Fruit fly (Drosophila melanogaster) whole organism, embryonic: ENCODE results near the gene EMC3.

ENCODE experiments used
- Adf1 ChIP-seq: fragments of 200-800 bp; sonication (Bioruptor generic); IDR thresholded peaks from 2 replicates; pipeline ENCODE4 v1.3.6; 2022; ENCODE audit warnings: missing biosample characterization, missing genetic modification characterization
- Bteb2 ChIP-seq: fragments of 200-800 bp; sonication (Bioruptor generic); optimal IDR thresholded peaks from 2 replicates; lab custom pipeline; 2016; ENCODE audit warnings: missing biosample characterization, missing genetic modification characterization
- CG10267 ChIP-seq: fragments of 200-800 bp; sonication (Bioruptor generic); optimal IDR thresholded peaks from 2 replicates; lab custom pipeline; 2018; ENCODE audit warnings: missing biosample characterization, mild to moderate bottlenecking, missing genetic modification characterization, moderate library complexity
- CG10274 ChIP-seq: fragments of 200-800 bp; sonication (Bioruptor generic); optimal IDR thresholded peaks from 3 replicates; lab custom pipeline; 2017; ENCODE audit warnings: missing biosample characterization, mild to moderate bottlenecking, missing genetic modification characterization
- CG17186 ChIP-seq: fragments of 200-800 bp; sonication (Bioruptor generic); optimal IDR thresholded peaks from 3 replicates; lab custom pipeline; 2017; ENCODE audit warnings: missing biosample characterization, missing genetic modification reagents, missing genetic modification characterization
- CG17385 ChIP-seq: fragments of 200-800 bp; sonication (Bioruptor generic); optimal IDR thresholded peaks from 3 replicates; lab custom pipeline; 2018; ENCODE audit warnings: missing biosample characterization, mild to moderate bottlenecking, missing genetic modification characterization
- CG2199 ChIP-seq: fragments of 200-800 bp; sonication (Bioruptor generic); IDR thresholded peaks from 3 replicates; pipeline ENCODE4 v1.3.6; 2022; ENCODE audit warnings: missing biosample characterization, missing genetic modification characterization
- CG2678 ChIP-seq: fragments of 200-800 bp; sonication (Bioruptor generic); optimal IDR thresholded peaks from 3 replicates; lab custom pipeline; 2019; ENCODE audit warnings: missing biosample characterization, mild to moderate bottlenecking, missing genetic modification characterization, moderate library complexity
- CG2712 ChIP-seq: fragments of 200-800 bp; optimal IDR thresholded peaks from 3 replicates; lab custom pipeline; 2019; ENCODE audit warnings: missing biosample characterization, mild to moderate bottlenecking, missing genetic modification characterization, moderate library complexity
- CG31441 ChIP-seq: fragments of 200-800 bp; sonication (Bioruptor generic); IDR thresholded peaks from 2 replicates; pipeline ENCODE4 v1.3.6; 2022; ENCODE audit warnings: missing biosample characterization, missing genetic modification characterization
- CG33557 ChIP-seq: fragments of 200-800 bp; sonication (Bioruptor generic); optimal IDR thresholded peaks from 2 replicates; lab custom pipeline; 2019; ENCODE audit warnings: missing biosample characterization, mild to moderate bottlenecking, missing genetic modification characterization, moderate library complexity
- CG3726 ChIP-seq: fragments of 200-800 bp; sonication (Bioruptor generic); IDR thresholded peaks from 3 replicates; pipeline ENCODE4, ENCODE4 v1.3.6; 2022; ENCODE audit warnings: missing biosample characterization, missing genetic modification characterization
- CG3995 ChIP-seq: fragments of 200-800 bp; sonication (Bioruptor generic); optimal IDR thresholded peaks from 3 replicates; lab custom pipeline; 2016; ENCODE audit warnings: missing biosample characterization, missing genetic modification characterization
- CG6175 ChIP-seq: fragments of 200-800 bp; sonication (Bioruptor generic); IDR thresholded peaks from 3 replicates; pipeline ENCODE4 v1.3.6; 2022; ENCODE audit warnings: missing biosample characterization, missing genetic modification characterization
- CG6791 ChIP-seq: fragments of 200-800 bp; sonication (Bioruptor generic); IDR thresholded peaks from 3 replicates; pipeline ENCODE4 v1.3.6; 2022; ENCODE audit warnings: missing biosample characterization, missing genetic modification characterization; ENCODE audit not compliant: partially characterized antibody
- CG8388 ChIP-seq: fragments of 200-800 bp; sonication (Bioruptor generic); optimal IDR thresholded peaks from 2 replicates; lab custom pipeline; 2019; ENCODE audit warnings: missing biosample characterization, mild to moderate bottlenecking, missing genetic modification characterization, moderate library complexity
- CG8924 ChIP-seq: fragments of 200-800 bp; optimal IDR thresholded peaks from 3 replicates; lab custom pipeline; 2019; ENCODE audit warnings: missing biosample characterization, mild to moderate bottlenecking, missing genetic modification characterization, moderate library complexity
- Camta ChIP-seq: fragments of 200-800 bp; sonication (Bioruptor generic); optimal IDR thresholded peaks from 2 replicates; lab custom pipeline; 2016; ENCODE audit warnings: missing biosample characterization, missing genetic modification characterization
- CkIIα-i1 ChIP-seq: fragments of 200-800 bp; sonication (Bioruptor generic); IDR thresholded peaks from 2 replicates; pipeline ENCODE4 v1.3.6; 2022; ENCODE audit warnings: missing biosample characterization, missing genetic modification characterization
- Dip3 ChIP-seq: fragments of 200-800 bp; sonication (Bioruptor generic); optimal IDR thresholded peaks from 3 replicates; lab custom pipeline; 2016; ENCODE audit warnings: missing biosample characterization, missing genetic modification characterization
- Dp ChIP-seq: fragments of 200-800 bp; sonication (Bioruptor generic); optimal IDR thresholded peaks from 2 replicates; lab custom pipeline; 2018; ENCODE audit warnings: missing biosample characterization, mild to moderate bottlenecking, missing genetic modification characterization, moderate library complexity
- Gsc ChIP-seq: fragments of 200-800 bp; sonication (Bioruptor generic); IDR thresholded peaks from 2 replicates; pipeline ENCODE4 v1.3.6; 2022; ENCODE audit warnings: missing biosample characterization, missing genetic modification characterization
- HHEX ChIP-seq: fragments of 200-800 bp; sonication (Bioruptor generic); optimal IDR thresholded peaks from 3 replicates; lab custom pipeline; 2017; ENCODE audit warnings: missing biosample characterization, mild to moderate bottlenecking, missing genetic modification characterization, missing genetic modification reagents
- Hmx ChIP-seq: fragments of 200-800 bp; sonication (Bioruptor generic); optimal IDR thresholded peaks from 2 replicates; lab custom pipeline; 2016; ENCODE audit warnings: missing biosample characterization, missing genetic modification characterization
- Hr78 ChIP-seq, 2 experiments: fragments of 200-800 bp in 1 of 2; fragments of >200 bp in 1 of 2; sonication (Bioruptor generic) in 1 of 2; optimal IDR thresholded peaks; 2 replicates each; lab custom pipeline; 2017 to 2019; ENCODE audit warnings: missing biosample characterization in 2 of 2, missing genetic modification characterization in 2 of 2, mild to moderate bottlenecking in 1 of 2, moderate library complexity in 1 of 2
- MESR4 ChIP-seq: fragments of 200-800 bp; sonication (Bioruptor generic); optimal IDR thresholded peaks from 2 replicates; lab custom pipeline; 2018; ENCODE audit warnings: missing biosample characterization, mild to moderate bottlenecking, missing genetic modification characterization, moderate library complexity
- Meics ChIP-seq: fragments of 200-800 bp; sonication (Bioruptor generic); optimal IDR thresholded peaks from 2 replicates; lab custom pipeline; 2017; ENCODE audit warnings: missing biosample characterization, mild to moderate bottlenecking, missing genetic modification characterization
- Mes4 ChIP-seq: fragments of 200-800 bp; sonication (Bioruptor generic); optimal IDR thresholded peaks from 2 replicates; lab custom pipeline; 2016; ENCODE audit warnings: missing biosample characterization, missing genetic modification characterization
- Ravus ChIP-seq: fragments of 200-800 bp; sonication (Bioruptor generic); IDR thresholded peaks from 2 replicates; pipeline ENCODE4 v1.3.6; 2022; ENCODE audit warnings: missing biosample characterization, missing genetic modification characterization
- Xbp1 ChIP-seq: fragments of 200-800 bp; sonication (Bioruptor generic); optimal IDR thresholded peaks from 3 replicates; lab custom pipeline; 2016; ENCODE audit warnings: missing biosample characterization, mild to moderate bottlenecking, missing genetic modification characterization
- ac ChIP-seq: fragments of 200-800 bp; sonication (Bioruptor generic); optimal IDR thresholded peaks from 3 replicates; lab custom pipeline; 2017; ENCODE audit warnings: missing biosample characterization, mild to moderate bottlenecking, missing genetic modification characterization
- ato ChIP-seq: fragments of 200-800 bp; sonication (Bioruptor generic); IDR thresholded peaks from 2 replicates; pipeline ENCODE4 v1.3.6; 2022; ENCODE audit warnings: missing biosample characterization, missing genetic modification characterization; ENCODE audit not compliant: partially characterized antibody
- bigmax ChIP-seq: fragments of 200-800 bp; sonication (Bioruptor generic); optimal IDR thresholded peaks from 2 replicates; lab custom pipeline; 2018; ENCODE audit warnings: missing biosample characterization, mild to moderate bottlenecking, missing genetic modification characterization
- caup ChIP-seq: fragments of 200-800 bp; sonication (Bioruptor generic); optimal IDR thresholded peaks from 3 replicates; lab custom pipeline; 2017; ENCODE audit warnings: missing biosample characterization, mild to moderate bottlenecking, missing genetic modification characterization, moderate library complexity; ENCODE audit not compliant: severe bottlenecking
- chif ChIP-seq, 2 experiments: fragments of 200-800 bp; sonication (Bioruptor generic); optimal IDR thresholded peaks; 3 replicates each; lab custom pipeline; 2016; ENCODE audit warnings: missing biosample characterization in 2 of 2, missing genetic modification characterization in 2 of 2
- corto ChIP-seq: fragments of 200-800 bp; sonication (Bioruptor generic); optimal IDR thresholded peaks from 2 replicates; lab custom pipeline; 2016; ENCODE audit warnings: missing biosample characterization, mild to moderate bottlenecking, missing genetic modification characterization, moderate library complexity
- cwo ChIP-seq: fragments of 200-800 bp; sonication (Bioruptor generic); optimal IDR thresholded peaks from 3 replicates; lab custom pipeline; 2017; ENCODE audit warnings: missing biosample characterization, missing genetic modification characterization, mild to moderate bottlenecking, moderate library complexity, missing genetic modification reagents
- ems ChIP-seq: fragments of 200-800 bp; sonication (Bioruptor generic); optimal IDR thresholded peaks from 3 replicates; lab custom pipeline; 2016; ENCODE audit warnings: missing biosample characterization, missing genetic modification characterization
- gfzf ChIP-seq: fragments of 200-800 bp; sonication (Bioruptor generic); optimal IDR thresholded peaks from 2 replicates; lab custom pipeline; 2016; ENCODE audit warnings: missing biosample characterization, mild to moderate bottlenecking, missing genetic modification characterization, moderate library complexity
- ind ChIP-seq: fragments of 200-800 bp; sonication (Bioruptor generic); optimal IDR thresholded peaks from 3 replicates; lab custom pipeline; 2016; ENCODE audit warnings: missing biosample characterization, missing genetic modification characterization
- kni ChIP-seq: fragments of 200-800 bp; sonication (Bioruptor generic); optimal IDR thresholded peaks from 3 replicates; lab custom pipeline; 2017; ENCODE audit warnings: mild to moderate bottlenecking, missing biosample characterization, missing genetic modification reagents, missing genetic modification characterization
- mam ChIP-seq: fragments of 200-800 bp; sonication (Bioruptor generic); optimal IDR thresholded peaks from 3 replicates; lab custom pipeline; 2016; ENCODE audit warnings: missing biosample characterization, missing genetic modification characterization
- mld ChIP-seq: fragments of 200-800 bp; sonication (Bioruptor generic); IDR thresholded peaks from 3 replicates; pipeline ENCODE4 v1.3.6; 2022; ENCODE audit warnings: missing biosample characterization, missing genetic modification characterization; ENCODE audit not compliant: partially characterized antibody
- nmo ChIP-seq: fragments of 200-800 bp; sonication (Bioruptor generic); optimal IDR thresholded peaks from 2 replicates; lab custom pipeline; 2018; ENCODE audit warnings: missing biosample characterization, mild to moderate bottlenecking, missing genetic modification characterization, moderate library complexity
- sc ChIP-seq, 3 experiments: fragments of >200 bp in 2 of 3; fragments of 200-800 bp in 1 of 3; sonication (Bioruptor generic) in 1 of 3; optimal IDR thresholded peaks; 2 replicates in 2 of 3; 3 replicates in 1 of 3; lab custom pipeline; 2017; ENCODE audit warnings: mild to moderate bottlenecking in 1 of 3, missing biosample characterization in 1 of 3, missing genetic modification characterization in 1 of 3, missing genetic modification reagents in 1 of 3
- stwl ChIP-seq: fragments of 200-800 bp; sonication (Bioruptor generic); optimal IDR thresholded peaks from 3 replicates; lab custom pipeline; 2018; ENCODE audit warnings: missing biosample characterization, mild to moderate bottlenecking, missing genetic modification characterization, moderate library complexity
- zen ChIP-seq: fragments of 200-800 bp; sonication (Bioruptor generic); optimal IDR thresholded peaks from 3 replicates; lab custom pipeline; 2018; ENCODE audit warnings: missing biosample characterization, mild to moderate bottlenecking, missing genetic modification characterization, moderate library complexity

Gene EMC3

dm6 chr2L:10751879-10752620 lies 19.8 kb upstream of the EMC3 start (continued):
- TF ChIP-seq HHEX (GFP tag; lab: Kevin White, UChicago) (peak; percentile 93), mam (GFP tag; lab: Kevin White, UChicago) (peak; percentile 38), Meics (GFP tag; lab: Kevin White, UChicago) (peak; percentile 63), corto (no peak), ems (GFP tag; lab: Kevin White, UChicago) (peak; percentile 34), Hr78 (GFP tag; optimal IDR thresholded peaks at IDR 0.05; lab: Kevin White, UChicago) (peak in 1 of 2 experiments; percentile 25), MESR4 (GFP tag; lab: Kevin White, UChicago) (peak; percentile 37), CG2678 (peak; percentile 88), CG3726 (peak; percentile 72; the same call in 1 of the 3 replicates), Camta (peak; percentile 94), CG2712 (tag; lab: Kevin White, UChicago) (peak; percentile 83), Mes4 (GFP tag; lab: Kevin White, UChicago) (peak; percentile 95), CG33557 (GFP tag; lab: Kevin White, UChicago) (peak; percentile 99), caup (GFP tag; lab: Kevin White, UChicago) (peak; percentile 90), chif (GFP tag; optimal IDR thresholded peaks at IDR 0.05; lab: Kevin White, UChicago) (peak; percentile 88 to 93), stwl (tag; lab: Kevin White, UChicago) (peak; percentile 68), zen (tag; lab: Kevin White, UChicago) (peak; percentile 70), Bteb2 (peak; percentile 53), CG17186 (GFP tag; lab: Kevin White, UChicago) (peak; percentile 90), CG3995 (GFP tag; lab: Kevin White, UChicago) (peak; percentile 16), Ravus (no peak), ac (GFP tag; lab: Kevin White, UChicago) (peak; percentile 95), ind (peak; percentile 36), CG8388 (GFP tag; lab: Kevin White, UChicago) (peak; percentile 57), CG10274 (GFP tag; lab: Kevin White, UChicago) (peak; percentile 69), Adf1 (GFP tag; lab: Robert Waterston, UW) (no peak), gfzf (peak; percentile 18), Hmx (no peak), CG6791 (GFP tag; lab: Robert Waterston, UW) (no peak), CG2199 (GFP tag; lab: Robert Waterston, UW) (no peak; the same call in 2 of the 3 replicates), bigmax (peak; percentile 69), ato (GFP tag; lab: Robert Waterston, UW) (no peak), Gsc (GFP tag; lab: Robert Waterston, UW) (no peak), Xbp1 (GFP tag; lab: Kevin White, UChicago) (peak; percentile 32), mld (GFP tag; lab: Robert Waterston, UW) (no peak), CG17385 (GFP tag; lab: Kevin White, UChicago) (peak; percentile 43), CG10267 (peak; percentile 64), CG31441 (GFP tag; lab: Robert Waterston, UW) (peak; percentile 84), Dp (GFP tag; lab: Kevin White, UChicago) (no peak), Dip3 (GFP tag; lab: Kevin White, UChicago) (no peak), CkIIα-i1 (GFP tag; lab: Robert Waterston, UW) (peak; percentile 58; the same call in 1 of the 2 replicates), nmo (peak; percentile 56), CG6175 (GFP tag; lab: Robert Waterston, UW) (peak; percentile 55; the same call in 1 of the 3 replicates), sc (optimal IDR thresholded peaks at IDR 0.05; lab: Kevin White, UChicago) (no peak), sc (GFP tag; optimal IDR thresholded peaks at IDR 0.05; lab: Kevin White, UChicago) (peak; percentile 96), CG8924 (tag; lab: Kevin White, UChicago) (peak; percentile 72), kni (GFP tag; lab: Kevin White, UChicago) (peak; percentile 94), cwo (GFP tag; lab: Kevin White, UChicago) (peak; percentile 39)
